Worm (Caenorhabditis elegans) whole organism, young adult: ENCODE measurements around the gene W04E12.3.
"Not testable (repeated sequence)": the region's sequence is repeated elsewhere in the genome, so short reads cannot be mapped to it uniquely, and the experiment has no call there.

Source experiments
- B0336.3 ChIP-seq: fragments of 200-800 bp; sonication (Bioruptor generic); IDR thresholded peaks from 2 replicates; pipeline ENCODE4 v1.3.6; 2022; ENCODE audit warnings: missing genetic modification characterization, missing compliant biosample characterization
- D2030.7 ChIP-seq: fragments of 200-800 bp; sonication (Bioruptor generic); IDR thresholded peaks from 2 replicates; pipeline ENCODE4 v1.3.6; 2022; ENCODE audit warnings: missing genetic modification reagents, missing genetic modification characterization, missing compliant biosample characterization
- F49E8.2 ChIP-seq: sonication (generic microtip); optimal IDR thresholded peaks from 3 replicates; lab custom pipeline; 2017; ENCODE audit warnings: missing genetic modification characterization, mild to moderate bottlenecking, missing compliant biosample characterization, antibody characterized with exemption, moderate library complexity; ENCODE audit not compliant: insufficient read depth
- Y67H2A.10 ChIP-seq: fragments of 200-800 bp; sonication (Bioruptor generic); conservative IDR thresholded peaks from 2 replicates; pipeline ENCODE4 v1.3.6; 2022; ENCODE audit warnings: missing genetic modification reagents, missing genetic modification characterization, missing compliant biosample characterization
- atf-7 ChIP-seq: sonication (generic microtip); optimal IDR thresholded peaks from 2 replicates; lab custom pipeline; 2017; ENCODE audit warnings: mild to moderate bottlenecking, missing genetic modification characterization, missing compliant biosample characterization
- attf-6 ChIP-seq: fragments of 200-800 bp; sonication (Bioruptor generic); IDR thresholded peaks from 2 replicates; pipeline ENCODE4 v1.3.6; 2022; ENCODE audit warnings: missing genetic modification reagents, missing genetic modification characterization, missing compliant biosample characterization
- ccch-3 ChIP-seq: fragments of 200-800 bp; sonication (Bioruptor generic); optimal IDR thresholded peaks from 2 replicates; lab custom pipeline; 2018; ENCODE audit warnings: mild to moderate bottlenecking, missing genetic modification characterization, missing compliant biosample characterization
- cebp-2 ChIP-seq: fragments of 200-800 bp; sonication (Bioruptor generic); IDR thresholded peaks from 2 replicates; pipeline ENCODE4 v1.3.6; 2022; ENCODE audit warnings: missing genetic modification characterization, missing compliant biosample characterization
- ceh-58 ChIP-seq: fragments of 200-800 bp; sonication (Bioruptor generic); IDR thresholded peaks from 2 replicates; pipeline ENCODE4 v1.3.6; 2022; ENCODE audit warnings: missing genetic modification characterization, missing compliant biosample characterization
- chd-7 ChIP-seq: sonication (generic microtip); optimal IDR thresholded peaks from 2 replicates; lab custom pipeline; 2016; ENCODE audit warnings: mild to moderate bottlenecking, missing genetic modification characterization, moderate library complexity, missing compliant biosample characterization
- egl-44 ChIP-seq: fragments of 200-800 bp; sonication (Bioruptor generic); IDR thresholded peaks from 2 replicates; pipeline ENCODE4 v1.3.6; 2022; ENCODE audit warnings: missing genetic modification reagents, missing genetic modification characterization, missing compliant biosample characterization
- him-1 ChIP-seq: sonication (generic microtip); optimal IDR thresholded peaks from 2 replicates; lab custom pipeline; 2016; ENCODE audit warnings: missing genotype, missing genetic modification reagents, missing genetic modification characterization, missing compliant biosample characterization
- hmg-1.2 ChIP-seq: fragments of 200-800 bp; sonication (Bioruptor generic); IDR thresholded peaks from 2 replicates; pipeline ENCODE4 v1.3.6; 2022; ENCODE audit warnings: missing genetic modification reagents, missing genetic modification characterization, missing compliant biosample characterization
- hrde-1 ChIP-seq: sonication (generic microtip); optimal IDR thresholded peaks from 2 replicates; lab custom pipeline; 2016; ENCODE audit warnings: missing genetic modification characterization, mild to moderate bottlenecking, missing compliant biosample characterization, moderate library complexity, missing genotype, missing genetic modification reagents, borderline replicate concordance
- lag-1 ChIP-seq: fragments of 200-800 bp; sonication (Bioruptor generic); IDR thresholded peaks from 2 replicates; pipeline ENCODE4 v1.3.6; 2022; ENCODE audit warnings: missing genetic modification reagents, missing genetic modification characterization, missing compliant biosample characterization
- lsl-1 ChIP-seq: fragments of 200-800 bp; sonication (Bioruptor generic); optimal IDR thresholded peaks from 2 replicates; lab custom pipeline; 2018; ENCODE audit warnings: mild to moderate bottlenecking, missing genetic modification characterization, moderate library complexity, missing compliant biosample characterization
- lsy-27 ChIP-seq: sonication (generic microtip); optimal IDR thresholded peaks from 2 replicates; lab custom pipeline; 2017; ENCODE audit warnings: missing genetic modification characterization, mild to moderate bottlenecking, missing compliant biosample characterization, antibody characterized with exemption, missing genotype, borderline replicate concordance; ENCODE audit not compliant: insufficient read depth
- madf-10 ChIP-seq: sonication (generic microtip); optimal IDR thresholded peaks from 2 replicates; lab custom pipeline; 2016; ENCODE audit warnings: mild to moderate bottlenecking, missing genetic modification characterization, missing compliant biosample characterization
- madf-6 ChIP-seq: fragments of 200-800 bp; sonication (Bioruptor generic); IDR thresholded peaks from 2 replicates; pipeline ENCODE4 v1.3.6; 2022; ENCODE audit warnings: missing genetic modification reagents, missing genetic modification characterization, missing compliant biosample characterization
- mxl-1 ChIP-seq: sonication (generic microtip); optimal IDR thresholded peaks from 2 replicates; lab custom pipeline; 2016; ENCODE audit warnings: missing genetic modification characterization, missing compliant biosample characterization
- nfyb-1 ChIP-seq: fragments of 200-800 bp; sonication (Bioruptor generic); IDR thresholded peaks from 2 replicates; pipeline ENCODE4 v1.3.6; 2022; ENCODE audit warnings: missing genetic modification reagents, missing genetic modification characterization, missing compliant biosample characterization
- rcor-1 ChIP-seq: fragments of 200-800 bp; sonication (Bioruptor generic); IDR thresholded peaks from 2 replicates; pipeline ENCODE4 v1.3.6; 2022; ENCODE audit warnings: missing genetic modification reagents, missing genetic modification characterization, missing compliant biosample characterization
- rpc-1 ChIP-seq, 2 experiments: fragments of 150-350 bp in 1 of 2; sonication (generic microtip) in 1 of 2; optimal IDR thresholded peaks; 2 replicates each; lab custom pipeline; 2014 to 2018; ENCODE audit warnings: missing biosample characterization in 1 of 2, missing genetic modification characterization in 1 of 2, missing genetic modification reagents in 1 of 2, missing genotype in 1 of 2
- sdz-38 ChIP-seq: sonication (generic microtip); optimal IDR thresholded peaks from 2 replicates; lab custom pipeline; 2016; ENCODE audit warnings: missing genotype, missing genetic modification characterization, missing compliant biosample characterization
- sea-2 ChIP-seq: fragments of 200-800 bp; sonication (Bioruptor generic); IDR thresholded peaks from 2 replicates; pipeline ENCODE4 v1.3.6; 2022; ENCODE audit warnings: missing genetic modification characterization, missing compliant biosample characterization
- snpc-1.3 ChIP-seq: sonication (generic microtip); optimal IDR thresholded peaks from 2 replicates; lab custom pipeline; 2017; ENCODE audit warnings: missing genetic modification characterization, mild to moderate bottlenecking, missing compliant biosample characterization, antibody characterized with exemption, moderate library complexity, missing genotype, missing genetic modification reagents; ENCODE audit not compliant: insufficient read depth
- snpc-4 ChIP-seq, 5 experiments: fragments of 150-350 bp in 1 of 5; sonication (generic microtip) in 4 of 5; optimal IDR thresholded peaks; 2 replicates each; lab custom pipeline; 2014 to 2018; ENCODE audit warnings: missing genetic modification characterization in 5 of 5, missing biosample characterization in 3 of 5, antibody characterized with exemption in 2 of 5, mild to moderate bottlenecking in 2 of 5, missing compliant biosample characterization in 2 of 5, missing genotype in 2 of 5, moderate library complexity in 2 of 5, missing genetic modification reagents in 1 of 5
- tbx-9 ChIP-seq: sonication (generic microtip); optimal IDR thresholded peaks from 2 replicates; lab custom pipeline; 2016; ENCODE audit warnings: borderline replicate concordance, missing genetic modification characterization, inconsistent platforms, missing compliant biosample characterization
- unc-130 ChIP-seq: sonication (generic microtip); optimal IDR thresholded peaks from 2 replicates; lab custom pipeline; 2016; ENCODE audit warnings: missing genetic modification reagents, missing genetic modification characterization, missing compliant biosample characterization
- xnd-1 ChIP-seq: sonication (generic microtip); optimal IDR thresholded peaks from 2 replicates; lab custom pipeline; 2016; ENCODE audit warnings: missing genotype, missing genetic modification reagents, missing genetic modification characterization, missing compliant biosample characterization
- zfh-2 ChIP-seq: fragments of 200-800 bp; sonication (Bioruptor generic); conservative IDR thresholded peaks from 2 replicates; pipeline ENCODE4 v1.3.6; 2022; ENCODE audit warnings: missing genetic modification reagents, missing genetic modification characterization, missing compliant biosample characterization
- ztf-3 ChIP-seq: fragments of 200-800 bp; sonication (Bioruptor generic); optimal IDR thresholded peaks from 2 replicates; lab custom pipeline; 2018; ENCODE audit warnings: mild to moderate bottlenecking, missing genetic modification characterization, missing compliant biosample characterization

The W04E12.3 gene

DNA sequence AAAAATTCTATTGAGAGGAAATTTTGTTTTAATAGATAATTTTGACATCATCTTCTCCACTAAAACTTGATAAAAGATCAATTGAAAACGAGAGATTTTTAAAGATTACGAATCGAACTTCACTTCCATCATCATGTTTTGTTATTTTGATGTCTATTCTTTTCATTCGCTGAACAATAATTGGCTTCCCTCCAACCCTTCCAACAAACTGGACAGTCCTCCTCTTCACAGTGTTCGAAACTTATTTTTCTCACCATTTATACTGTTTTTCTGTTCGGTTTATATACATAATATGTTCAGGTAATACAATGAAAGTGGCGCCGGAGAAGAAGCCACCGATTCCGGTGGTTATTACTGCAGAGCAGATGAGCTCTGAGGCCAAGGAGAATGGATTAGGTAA, 19.0 kb downstream of the W04E12.3 start, which contains the start of gene M162.5:
M162.5 (plus strand) TSS at position 301 of the 400 bp plus-strand sequence.
- TF ChIP-seq lag-1 (GFP tag; lab: Robert Waterston, UW) (no peak), rpc-1 (optimal IDR thresholded peaks at IDR 0.05; lab: Kevin White, UChicago) (no peak), rpc-1 (tag; optimal IDR thresholded peaks at IDR 0.05; lab: Kevin White, UChicago) (no peak), Y67H2A.10 (GFP tag; lab: Robert Waterston, UW) (no peak), F49E8.2 (tag; lab: Kevin White, UChicago) (no peak), chd-7 (tag; lab: Kevin White, UChicago) (no peak), rcor-1 (no peak), ceh-58 (GFP tag; lab: Robert Waterston, UW) (no peak), zfh-2 (GFP tag; lab: Robert Waterston, UW) (no peak), him-1 (tag; lab: Kevin White, UChicago) (no peak)
- TF ChIP-seq, all 124 proteins: peak for 0

ce11 chrV:19767719-19768118, 26.0 kb downstream of the W04E12.3 start:
- peak; percentile 86 for TF ChIP-seq nfyb-1 (GFP tag; lab: Robert Waterston, UW)
- no peak for TF ChIP-seq madf-6 (GFP tag; lab: Robert Waterston, UW)
- TF ChIP-seq, all 124 proteins: peak for 1

ce11 chrV:19770837-19771236, 29.1 kb downstream of the W04E12.3 start:
- TF ChIP-seq lsl-1 (GFP tag; lab: Kevin White, UChicago) (peak; percentile 19), unc-130 (GFP tag; lab: Kevin White, UChicago) (peak; percentile 60), D2030.7 (GFP tag; lab: Robert Waterston, UW) (peak; percentile 32; the same call in 1 of the 2 replicates), hrde-1 (tag; lab: Kevin White, UChicago) (peak; percentile 2), madf-6 (GFP tag; lab: Robert Waterston, UW) (peak; percentile 64), xnd-1 (peak; percentile 86), hmg-1.2 (GFP tag; lab: Robert Waterston, UW) (peak; percentile 65), snpc-4 (tag; optimal IDR thresholded peaks at IDR 0.05; lab: Kevin White, UChicago) (peak in 1 of 4 experiments; percentile 56)
- not testable (repeated sequence) for TF ChIP-seq snpc-4 (GFP tag; optimal IDR thresholded peaks at IDR 0.05; lab: Kevin White, UChicago)
- TF ChIP-seq, all 124 proteins: peak for 8; not testable (repeated sequence) for 116

ce11 chrV:19771660-19772059, 29.9 kb downstream of the W04E12.3 start, which contains the start of gene M162.15:
Gene M162.15, minus strand, starts transcription at chrV:19771760.
- TF ChIP-seq cebp-2 (GFP tag; lab: Robert Waterston, UW): no peak
- no peak for TF ChIP-seq B0336.3 (GFP tag; lab: Robert Waterston, UW)
- no peak for TF ChIP-seq attf-6 (GFP tag; lab: Robert Waterston, UW)
- TF ChIP-seq, all 124 proteins: peak for 0

DNA sequence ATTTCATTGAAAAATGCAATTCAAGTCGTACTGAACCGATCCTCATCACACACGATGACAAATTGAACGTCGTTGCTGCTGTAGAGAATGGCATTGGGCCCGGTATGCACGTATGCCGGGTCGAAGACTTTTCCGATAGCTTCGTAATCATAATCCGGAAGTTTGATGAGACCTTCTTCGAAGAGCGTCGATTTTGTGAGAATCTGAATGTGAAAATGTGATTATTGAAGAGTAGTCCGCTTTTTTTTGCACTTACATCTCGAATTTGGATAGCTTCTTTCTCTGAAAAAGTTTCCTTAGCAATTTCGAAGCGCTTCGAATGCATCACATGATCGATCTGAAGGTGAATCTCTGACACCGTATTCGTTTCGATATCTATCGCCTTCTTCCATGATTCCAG, 35.5 kb downstream of the W04E12.3 start, which contains the start of gene fbxa-118:
fbxa-118 (minus strand) TSS at position 101 of the 400 bp plus-strand sequence.
- TF ChIP-seq atf-7 (tag; lab: Kevin White, UChicago) (no peak), madf-10 (no peak), sdz-38 (tag; lab: Kevin White, UChicago) (no peak), snpc-1.3 (tag; lab: Kevin White, UChicago) (no peak), egl-44 (GFP tag; lab: Robert Waterston, UW) (no peak), ccch-3 (GFP tag; lab: Kevin White, UChicago) (no peak), hmg-1.2 (GFP tag; lab: Robert Waterston, UW) (no peak), him-1 (tag; lab: Kevin White, UChicago) (no peak)
- TF ChIP-seq, all 124 proteins: peak for 0

ce11 chrV:19778608-19779007, 36.9 kb downstream of the W04E12.3 start, which contains the start of gene fbxa-194:
Gene fbxa-194, minus strand, starts transcription at chrV:19778708.
- no peak for TF ChIP-seq lsy-27 (tag; lab: Kevin White, UChicago)
- no peak for TF ChIP-seq F49E8.2 (tag; lab: Kevin White, UChicago)
- TF ChIP-seq ztf-3: no peak
- TF ChIP-seq tbx-9 (tag; lab: Kevin White, UChicago): no peak
- no peak for TF ChIP-seq sea-2 (GFP tag; lab: Robert Waterston, UW)
- TF ChIP-seq mxl-1 (tag; lab: Kevin White, UChicago): no peak
